Worm (Caenorhabditis elegans) whole organism, late embryonic: ENCODE results near the gene unc-6.

Experiments used
- C08G9.2 ChIP-seq: sonication (generic microtip); optimal IDR thresholded peaks from 2 replicates; lab custom pipeline; 2016; ENCODE audit warnings: mild to moderate bottlenecking, missing genetic modification characterization, moderate library complexity, missing compliant biosample characterization
- C38D4.7 ChIP-seq: fragments of 200-800 bp; sonication (Bioruptor generic); optimal IDR thresholded peaks from 2 replicates; lab custom pipeline; 2018; ENCODE audit warnings: mild to moderate bottlenecking, missing genetic modification characterization, moderate library complexity, missing compliant biosample characterization
- K09A11.1 ChIP-seq: sonication (generic microtip); optimal IDR thresholded peaks from 2 replicates; lab custom pipeline; 2017; ENCODE audit warnings: antibody characterized with exemption, mild to moderate bottlenecking, missing genetic modification characterization, missing compliant biosample characterization; ENCODE audit not compliant: insufficient read depth
- T23F11.4 ChIP-seq: fragments of 200-800 bp; sonication (Bioruptor generic); optimal IDR thresholded peaks from 2 replicates; lab custom pipeline; 2018; ENCODE audit warnings: mild to moderate bottlenecking, missing genetic modification characterization, missing compliant biosample characterization
- ceh-14 ChIP-seq: sonication (generic microtip); optimal IDR thresholded peaks from 2 replicates; lab custom pipeline; 2016; ENCODE audit warnings: missing genotype, missing genetic modification characterization, missing compliant biosample characterization
- ceh-19 ChIP-seq: fragments of 200-800 bp; sonication (Bioruptor generic); optimal IDR thresholded peaks from 2 replicates; lab custom pipeline; 2018; ENCODE audit warnings: mild to moderate bottlenecking, missing genetic modification characterization, missing compliant biosample characterization
- ceh-2 ChIP-seq: sonication (generic microtip); optimal IDR thresholded peaks from 2 replicates; lab custom pipeline; 2016; ENCODE audit warnings: missing genotype, missing genetic modification characterization, missing compliant biosample characterization
- ceh-31 ChIP-seq: sonication (generic microtip); optimal IDR thresholded peaks from 2 replicates; lab custom pipeline; 2016; ENCODE audit warnings: missing genetic modification characterization, missing compliant biosample characterization
- ceh-34 ChIP-seq: sonication (generic microtip); optimal IDR thresholded peaks from 2 replicates; lab custom pipeline; 2016; ENCODE audit warnings: mild to moderate bottlenecking, missing genetic modification characterization, missing compliant biosample characterization
- ceh-45 ChIP-seq: fragments of 200-800 bp; sonication (Bioruptor generic); IDR thresholded peaks from 2 replicates; pipeline ENCODE4 v1.3.6; 2022; ENCODE audit warnings: missing genetic modification reagents, missing genetic modification characterization, missing compliant biosample characterization
- ceh-9 ChIP-seq: sonication (generic microtip); optimal IDR thresholded peaks from 2 replicates; lab custom pipeline; 2016; ENCODE audit warnings: mild to moderate bottlenecking, missing genetic modification characterization, inconsistent platforms, missing compliant biosample characterization
- che-1 ChIP-seq: sonication (generic microtip); optimal IDR thresholded peaks from 2 replicates; lab custom pipeline; 2016; ENCODE audit warnings: mild to moderate bottlenecking, missing genetic modification characterization, missing compliant biosample characterization
- dve-1 ChIP-seq: sonication (generic microtip); optimal IDR thresholded peaks from 2 replicates; lab custom pipeline; 2017; ENCODE audit warnings: antibody characterized with exemption, mild to moderate bottlenecking, missing genetic modification characterization, missing compliant biosample characterization
- eyg-1 ChIP-seq: sonication (generic microtip); optimal IDR thresholded peaks from 2 replicates; lab custom pipeline; 2016; ENCODE audit warnings: missing genotype, missing genetic modification characterization, missing compliant biosample characterization
- fkh-10 ChIP-seq: fragments of 150-350 bp; optimal IDR thresholded peaks from 2 replicates; lab custom pipeline; 2014; ENCODE audit warnings: missing biosample characterization, missing genetic modification reagents, missing genetic modification characterization
- fkh-6 ChIP-seq: sonication (generic microtip); optimal IDR thresholded peaks from 2 replicates; lab custom pipeline; 2016; ENCODE audit warnings: missing genetic modification characterization, missing compliant biosample characterization
- hlh-30 ChIP-seq: sonication (generic microtip); optimal IDR thresholded peaks from 2 replicates; lab custom pipeline; 2017; ENCODE audit warnings: antibody characterized with exemption, missing genetic modification characterization, missing compliant biosample characterization; ENCODE audit not compliant: insufficient read depth
- hlh-6 ChIP-seq: sonication (generic microtip); optimal IDR thresholded peaks from 2 replicates; lab custom pipeline; 2016; ENCODE audit warnings: missing genotype, missing genetic modification characterization, missing compliant biosample characterization
- madf-2 ChIP-seq: sonication (generic microtip); optimal IDR thresholded peaks from 2 replicates; lab custom pipeline; 2017; ENCODE audit warnings: missing genetic modification characterization, missing compliant biosample characterization
- nfya-1 ChIP-seq: sonication (generic microtip); optimal IDR thresholded peaks from 2 replicates; lab custom pipeline; 2017; ENCODE audit warnings: missing genetic modification characterization, mild to moderate bottlenecking, missing compliant biosample characterization, antibody characterized with exemption, moderate library complexity
- nhr-11 ChIP-seq: fragments of 150-350 bp; optimal IDR thresholded peaks from 2 replicates; lab custom pipeline; 2014; ENCODE audit warnings: missing biosample characterization, missing genetic modification characterization
- nhr-232 ChIP-seq: sonication (generic microtip); optimal IDR thresholded peaks from 2 replicates; lab custom pipeline; 2016; ENCODE audit warnings: missing genetic modification characterization, missing compliant biosample characterization
- pax-1 ChIP-seq: fragments of 150-350 bp; optimal IDR thresholded peaks from 2 replicates; lab custom pipeline; 2014; ENCODE audit warnings: missing biosample characterization, missing genetic modification characterization
- pha-4 ChIP-seq: fragments of 150-350 bp; optimal IDR thresholded peaks from 2 replicates; lab custom pipeline; 2018; ENCODE audit warnings: missing biosample characterization, missing genetic modification reagents, missing genetic modification characterization
- pros-1 ChIP-seq: fragments of 150-350 bp; optimal IDR thresholded peaks from 2 replicates; lab custom pipeline; 2014; ENCODE audit warnings: missing biosample characterization, missing genetic modification reagents, missing genetic modification characterization
- ref-2 ChIP-seq: sonication (generic microtip); optimal IDR thresholded peaks from 2 replicates; lab custom pipeline; 2016; ENCODE audit warnings: missing genetic modification characterization, missing compliant biosample characterization
- sdc-2 ChIP-seq: sonication (generic microtip); optimal IDR thresholded peaks from 2 replicates; lab custom pipeline; 2016; ENCODE audit warnings: missing genotype, missing genetic modification characterization, missing compliant biosample characterization
- syd-9 ChIP-seq: sonication (generic microtip); optimal IDR thresholded peaks from 2 replicates; lab custom pipeline; 2016; ENCODE audit warnings: mild to moderate bottlenecking, missing genetic modification characterization, moderate library complexity, missing compliant biosample characterization
- ttx-3 ChIP-seq: sonication (generic microtip); optimal IDR thresholded peaks from 2 replicates; lab custom pipeline; 2016; ENCODE audit warnings: missing genetic modification reagents, missing genetic modification characterization, missing compliant biosample characterization
- unc-42 ChIP-seq: sonication (generic microtip); optimal IDR thresholded peaks from 2 replicates; lab custom pipeline; 2016; ENCODE audit warnings: missing genotype, missing genetic modification characterization, missing compliant biosample characterization
- unc-55 ChIP-seq: sonication (generic microtip); optimal IDR thresholded peaks from 2 replicates; lab custom pipeline; 2017; ENCODE audit warnings: missing biosample characterization, missing genetic modification reagents, missing genetic modification characterization
- unc-86 ChIP-seq: sonication (generic microtip); optimal IDR thresholded peaks from 2 replicates; lab custom pipeline; 2016; ENCODE audit warnings: missing genetic modification characterization, missing compliant biosample characterization
- ztf-16 ChIP-seq: sonication (generic microtip); optimal IDR thresholded peaks from 2 replicates; lab custom pipeline; 2017; ENCODE audit warnings: missing genetic modification characterization, missing compliant biosample characterization

unc-6 gene

ce11 chrX:6850412-6850811 is 39.1 kb upstream of the unc-6 start:
- TF ChIP-seq hlh-30 (tag; lab: Kevin White, UChicago) (no peak), unc-42 (tag; lab: Kevin White, UChicago) (peak; percentile 41), unc-86 (tag; lab: Kevin White, UChicago) (no peak), T23F11.4 (GFP tag; lab: Kevin White, UChicago) (no peak), eyg-1 (tag; lab: Kevin White, UChicago) (no peak), ceh-34 (tag; lab: Kevin White, UChicago) (peak; percentile 17), ceh-19 (peak; percentile 17)

DNA sequence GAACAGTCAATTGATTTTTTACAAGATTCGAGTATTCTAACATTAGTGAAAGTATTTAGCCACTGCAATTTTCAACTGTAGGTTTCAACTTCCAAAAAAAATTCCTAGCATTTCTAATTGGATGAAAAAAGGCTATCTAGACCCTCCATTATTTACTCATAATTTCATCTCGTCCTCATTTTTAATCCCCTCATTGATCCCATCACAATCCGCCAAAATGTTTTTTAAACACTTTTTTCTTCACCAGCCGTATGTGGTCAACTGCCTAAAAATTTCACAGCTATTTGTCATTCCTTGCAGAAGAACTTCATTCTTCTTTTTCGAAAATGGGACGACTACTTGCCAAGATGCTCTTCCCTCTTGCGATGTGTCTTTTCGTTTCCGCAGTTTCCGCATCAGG is 36.2 kb upstream of the unc-6 start, which contains the start of gene rig-3:
Gene rig-3, plus strand, starts transcription at position 301 of the 400 bp plus-strand sequence.
- TF ChIP-seq unc-42 (tag; lab: Kevin White, UChicago) (no peak), sdc-2 (tag; lab: Kevin White, UChicago) (no peak), eyg-1 (tag; lab: Kevin White, UChicago) (no peak), fkh-10 (GFP tag; lab: Kevin White, UChicago) (no peak), pha-4 (tag; lab: Kevin White, UChicago) (no peak), pax-1 (tag; lab: Kevin White, UChicago) (no peak), fkh-6 (tag; lab: Kevin White, UChicago) (no peak), nhr-11 (no peak), nhr-232 (tag; lab: Kevin White, UChicago) (no peak), pros-1 (tag; lab: Kevin White, UChicago) (no peak), syd-9 (no peak), ceh-31 (tag; lab: Kevin White, UChicago) (no peak), ceh-2 (no peak), ztf-16 (tag; lab: Kevin White, UChicago) (no peak), C08G9.2 (tag; lab: Kevin White, UChicago) (no peak)
- TF ChIP-seq, all 69 proteins: peak for 0

DNA sequence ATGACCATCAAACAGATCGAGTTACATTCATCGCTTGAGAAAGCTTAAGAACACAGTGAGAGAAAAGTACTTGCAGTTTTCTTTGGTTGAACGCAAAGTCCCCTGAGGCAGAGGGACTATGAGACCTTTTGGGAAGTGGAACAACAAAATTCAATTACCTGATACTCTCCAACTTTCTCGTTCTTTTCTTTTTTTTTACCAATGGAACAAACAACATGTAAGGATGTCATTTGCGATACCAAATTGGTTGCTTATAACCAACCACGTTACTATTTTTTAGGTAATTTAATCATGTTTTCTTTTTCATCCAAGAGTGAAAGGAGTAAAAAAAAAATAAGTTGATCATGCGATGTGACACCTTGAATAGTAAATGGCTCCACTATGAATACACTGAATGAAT is 32.7 kb upstream of the unc-6 start:
- TF ChIP-seq ceh-2 (no peak), unc-55 (GFP tag; lab: Kevin White, UChicago) (no peak), C38D4.7 (no peak), hlh-6 (tag; lab: Kevin White, UChicago) (no peak), unc-42 (tag; lab: Kevin White, UChicago) (peak; percentile 80)
- TF ChIP-seq, all 69 proteins: peak for 1

DNA sequence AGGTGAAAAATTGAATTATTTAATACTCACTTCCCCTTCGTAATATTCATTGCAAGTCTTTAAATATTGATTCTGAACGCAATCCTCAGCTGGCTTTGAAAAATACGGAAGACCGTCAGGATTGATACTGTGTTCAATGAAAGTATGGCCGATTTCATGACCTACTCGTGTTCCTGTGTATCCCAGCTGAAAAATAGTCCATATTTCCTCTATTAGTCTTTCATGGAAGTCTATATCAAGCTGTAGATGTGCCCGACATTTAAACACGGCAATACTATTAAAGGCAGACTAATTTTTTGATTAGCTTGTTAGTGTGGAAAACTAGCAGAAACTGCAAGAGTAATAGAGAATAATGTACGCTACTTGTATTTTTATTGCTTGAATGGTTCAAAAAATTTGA is 27.9 kb upstream of the unc-6 start:
- TF ChIP-seq pax-1 (tag; lab: Kevin White, UChicago) (no peak), dve-1 (no peak), ztf-16 (tag; lab: Kevin White, UChicago) (no peak), sdc-2 (tag; lab: Kevin White, UChicago) (no peak), nfya-1 (tag; lab: Kevin White, UChicago) (no peak), ceh-9 (tag; lab: Kevin White, UChicago) (no peak), K09A11.1 (tag; lab: Kevin White, UChicago) (no peak), ceh-14 (tag; lab: Kevin White, UChicago) (no peak), ttx-3 (tag; lab: Kevin White, UChicago) (no peak), unc-42 (tag; lab: Kevin White, UChicago) (no peak), ceh-45 (GFP tag; lab: Robert Waterston, UW) (no peak)
- TF ChIP-seq, all 69 proteins: peak for 0

DNA sequence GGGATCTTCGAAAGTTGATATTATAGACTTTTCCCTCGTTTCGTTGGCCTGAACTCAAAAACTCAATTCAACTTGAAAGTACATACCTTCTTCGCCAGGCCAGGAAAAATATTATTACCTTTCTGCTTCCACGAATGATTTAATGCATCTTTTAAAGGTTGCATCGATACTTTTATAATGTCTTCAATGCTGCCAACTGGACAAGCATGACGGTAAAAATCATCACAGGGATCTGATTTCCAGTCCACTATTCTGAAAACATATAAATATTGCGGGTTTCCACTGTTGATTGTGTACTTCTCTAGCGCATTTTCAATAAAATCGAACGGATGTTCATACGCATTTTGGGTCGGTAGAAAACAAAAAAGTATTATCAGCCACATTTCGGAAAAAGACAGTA is 26.4 kb upstream of the unc-6 start, which contains the start of gene nep-4:
Gene nep-4, minus strand, starts transcription at position 393 of the 400 bp plus-strand sequence.
- no peak for TF ChIP-seq ref-2 (tag; lab: Kevin White, UChicago)

- TF ChIP-seq pax-1 (tag; lab: Kevin White, UChicago) (no peak), che-1 (no peak), fkh-10 (GFP tag; lab: Kevin White, UChicago) (no peak), pha-4 (tag; lab: Kevin White, UChicago) (no peak), dve-1 (no peak), madf-2 (tag; lab: Kevin White, UChicago) (no peak)
Observed at ce11 chrX:6865839-6866238, 23.6 kb upstream of the unc-6 start, which contains the start of gene odr-10. Gene odr-10, minus strand, starts transcription at chrX:6865939.
